Worm (Caenorhabditis elegans): ENCODE data around the gene calf-1.

- TF ChIP-seq ham-2 (GFP tag; optimal IDR thresholded peaks at IDR 0.05) (no peak), hlh-1 (tag; optimal IDR thresholded peaks at IDR 0.05) (no peak), lsy-2 (tag; optimal IDR thresholded peaks at IDR 0.05) (no peak), nhr-28 (tag; optimal IDR thresholded peaks at IDR 0.05) (no peak), nhr-237 (tag; optimal IDR thresholded peaks at IDR 0.05) (no peak), lin-32 (GFP tag; optimal IDR thresholded peaks at IDR 0.05) (no peak)
Observed at ce11 chrV:20453084-20453483, 25.8 kb downstream of the calf-1 start, which contains the start of gene F48F5.6.
